Worm (Caenorhabditis elegans): ENCODE measurements around the gene C14C6.8.

- TF ChIP-seq fkh-6 (tag; optimal IDR thresholded peaks at IDR 0.05) = no peak
- TF ChIP-seq ztf-16 (tag; optimal IDR thresholded peaks at IDR 0.05) = no peak
- no peak for TF ChIP-seq sox-4 (tag; optimal IDR thresholded peaks at IDR 0.05)
- no peak for TF ChIP-seq nfya-1 (tag; optimal IDR thresholded peaks at IDR 0.05)
- TF ChIP-seq pha-4 (tag; optimal IDR thresholded peaks at IDR 0.05) = no peak
Observed at ce11 chrV:552406-552805, 561 bp downstream of the C14C6.8 start.
